Worm (Caenorhabditis elegans) whole organism, L4 larva: Measurements from ENCODE around the gene nucl-1.

ENCODE experiments used
- D1046.2 ChIP-seq: fragments of 200-800 bp; sonication (Bioruptor generic); IDR thresholded peaks from 2 replicates; pipeline ENCODE4 v1.3.6; 2022; ENCODE audit warnings: missing genetic modification characterization, missing compliant biosample characterization
- F37D6.2 ChIP-seq: sonication (generic microtip); optimal IDR thresholded peaks from 2 replicates; lab custom pipeline; 2016; ENCODE audit warnings: mild to moderate bottlenecking, missing genetic modification characterization, missing compliant biosample characterization
- Y48G9A.11 ChIP-seq: fragments of 200-800 bp; sonication (Bioruptor generic); IDR thresholded peaks from 2 replicates; pipeline ENCODE4 v1.3.6; 2022; ENCODE audit warnings: missing genetic modification reagents, missing genetic modification characterization, missing compliant biosample characterization
- Y5F2A.4 ChIP-seq: fragments of 200-800 bp; sonication (Bioruptor generic); optimal IDR thresholded peaks from 2 replicates; lab custom pipeline; 2018; ENCODE audit warnings: mild to moderate bottlenecking, missing genetic modification characterization, missing compliant biosample characterization
- Y75B8A.6 ChIP-seq: fragments of 200-800 bp; sonication (Bioruptor generic); IDR thresholded peaks from 2 replicates; pipeline ENCODE4 v1.3.6; 2022; ENCODE audit warnings: missing genetic modification reagents, missing genetic modification characterization, missing compliant biosample characterization
- aha-1 ChIP-seq: fragments of 150-350 bp; peaks from one replicate; lab custom pipeline; 2014; ENCODE audit warnings: missing biosample characterization, missing genetic modification characterization
- ceh-20 ChIP-seq: fragments of 200-800 bp; sonication (Bioruptor generic); IDR thresholded peaks from 2 replicates; pipeline ENCODE4 v1.3.6; 2022; ENCODE audit warnings: missing genetic modification reagents, missing genetic modification characterization, missing compliant biosample characterization
- ceh-44 ChIP-seq: fragments of 200-800 bp; sonication (Bioruptor generic); IDR thresholded peaks from 2 replicates; pipeline ENCODE4 v1.3.6; 2022; ENCODE audit warnings: missing genetic modification reagents, missing genetic modification characterization, missing compliant biosample characterization
- ceh-82 ChIP-seq: sonication (generic microtip); optimal IDR thresholded peaks from 2 replicates; lab custom pipeline; 2017; ENCODE audit warnings: missing biosample characterization, missing genetic modification characterization
- cey-2 ChIP-seq: sonication (generic microtip); optimal IDR thresholded peaks from 3 replicates; lab custom pipeline; 2017; ENCODE audit warnings: missing genetic modification characterization, mild to moderate bottlenecking, missing compliant biosample characterization, antibody characterized with exemption, borderline replicate concordance; ENCODE audit not compliant: insufficient read depth
- daf-16 ChIP-seq, 3 experiments: sonication (generic microtip); optimal IDR thresholded peaks; 2 replicates each; lab custom pipeline; 2016 to 2017; ENCODE audit warnings: missing genetic modification characterization in 3 of 3, missing genetic modification reagents in 3 of 3, mild to moderate bottlenecking in 2 of 3, missing compliant biosample characterization in 2 of 3, missing biosample characterization in 1 of 3, moderate library complexity in 1 of 3
- daf-8 ChIP-seq: fragments of 200-800 bp; sonication (Bioruptor generic); IDR thresholded peaks from 2 replicates; pipeline ENCODE4 v1.3.6; 2022; ENCODE audit warnings: missing genetic modification characterization, missing compliant biosample characterization
- dmd-6 ChIP-seq: fragments of 200-800 bp; sonication (Bioruptor generic); IDR thresholded peaks from 2 replicates; pipeline ENCODE4 v1.3.6; 2022; ENCODE audit warnings: missing genetic modification reagents, missing genetic modification characterization, missing compliant biosample characterization
- dmd-9 ChIP-seq: fragments of 200-800 bp; sonication (Bioruptor generic); IDR thresholded peaks from 2 replicates; pipeline ENCODE4 v1.3.6; 2022; ENCODE audit warnings: missing genetic modification reagents, missing genetic modification characterization, missing compliant biosample characterization
- hlh-11 ChIP-seq: fragments of 200-800 bp; sonication (Bioruptor generic); optimal IDR thresholded peaks from 2 replicates; lab custom pipeline; 2018; ENCODE audit warnings: mild to moderate bottlenecking, missing genetic modification characterization, missing compliant biosample characterization
- hlh-30 ChIP-seq: sonication (generic microtip); optimal IDR thresholded peaks from 2 replicates; lab custom pipeline; 2017; ENCODE audit warnings: antibody characterized with exemption, mild to moderate bottlenecking, missing genetic modification characterization, missing compliant biosample characterization; ENCODE audit not compliant: insufficient read depth
- hmg-1.1 ChIP-seq: fragments of 200-800 bp; sonication (Bioruptor generic); IDR thresholded peaks from 2 replicates; pipeline ENCODE4 v1.3.6; 2022; ENCODE audit warnings: missing genetic modification reagents, missing genetic modification characterization, missing compliant biosample characterization
- lin-1 ChIP-seq: fragments of 200-800 bp; sonication (Bioruptor generic); IDR thresholded peaks from 2 replicates; pipeline ENCODE4 v1.3.6; 2022; ENCODE audit warnings: missing genetic modification reagents, missing genetic modification characterization, missing compliant biosample characterization
- lin-15B ChIP-seq: fragments of 150-350 bp; sonication (generic microtip); optimal IDR thresholded peaks from 3 replicates; lab custom pipeline; 2014; ENCODE audit warnings: missing biosample characterization, missing genetic modification characterization
- lin-29 ChIP-seq: fragments of 200-800 bp; sonication (Bioruptor generic); IDR thresholded peaks from 2 replicates; pipeline ENCODE4 v1.3.6; 2022; ENCODE audit warnings: missing genetic modification reagents, missing genetic modification characterization, missing compliant biosample characterization
- lin-38 ChIP-seq: fragments of 200-800 bp; sonication (Bioruptor generic); IDR thresholded peaks from 2 replicates; pipeline ENCODE4 v1.3.6; 2022; ENCODE audit warnings: missing genetic modification reagents, missing genetic modification characterization, missing compliant biosample characterization
- lin-39 ChIP-seq: fragments of 150-350 bp; optimal IDR thresholded peaks from 2 replicates; lab custom pipeline; 2014; ENCODE audit warnings: missing biosample characterization, missing genetic modification reagents, missing genetic modification characterization
- lir-3 ChIP-seq: sonication (generic microtip); optimal IDR thresholded peaks from 2 replicates; lab custom pipeline; 2016; ENCODE audit warnings: mild to moderate bottlenecking, missing genetic modification characterization, missing compliant biosample characterization
- mdl-1 ChIP-seq, 2 experiments: fragments of 150-350 bp in 1 of 2; sonication (generic microtip) in 1 of 2; optimal IDR thresholded peaks; 2 replicates each; lab custom pipeline; 2014 to 2017; ENCODE audit warnings: missing biosample characterization in 2 of 2, missing genetic modification characterization in 2 of 2
- mdt-29 ChIP-seq: fragments of 200-800 bp; sonication (Bioruptor generic); IDR thresholded peaks from 2 replicates; pipeline ENCODE4 v1.3.6; 2022; ENCODE audit warnings: missing genetic modification reagents, missing genetic modification characterization, missing compliant biosample characterization
- mep-1 ChIP-seq: fragments of 150-350 bp; sonication (generic microtip); optimal IDR thresholded peaks from 3 replicates; lab custom pipeline; 2014; ENCODE audit warnings: missing biosample characterization, missing genetic modification characterization
- mes-2 ChIP-seq: sonication (generic microtip); optimal IDR thresholded peaks from 2 replicates; lab custom pipeline; 2016; ENCODE audit warnings: missing genotype, mild to moderate bottlenecking, missing genetic modification characterization, missing compliant biosample characterization; ENCODE audit not compliant: poor library complexity, severe bottlenecking
- nhr-102 ChIP-seq: sonication (generic microtip); optimal IDR thresholded peaks from 2 replicates; lab custom pipeline; 2016; ENCODE audit warnings: mild to moderate bottlenecking, missing genetic modification characterization, moderate library complexity, missing compliant biosample characterization
- nhr-11 ChIP-seq: fragments of 150-350 bp; optimal IDR thresholded peaks from 2 replicates; lab custom pipeline; 2014; ENCODE audit warnings: missing biosample characterization, missing genetic modification characterization
- nhr-111 ChIP-seq: fragments of 200-800 bp; sonication (Bioruptor generic); optimal IDR thresholded peaks from 2 replicates; lab custom pipeline; 2018; ENCODE audit warnings: mild to moderate bottlenecking, missing genetic modification characterization, missing compliant biosample characterization
- nhr-25 ChIP-seq: sonication (generic microtip); optimal IDR thresholded peaks from 2 replicates; lab custom pipeline; 2017; ENCODE audit warnings: missing genetic modification characterization, mild to moderate bottlenecking, missing compliant biosample characterization, antibody characterized with exemption, moderate library complexity, borderline replicate concordance; ENCODE audit not compliant: insufficient read depth
- nhr-42 ChIP-seq: fragments of 200-800 bp; sonication (Bioruptor generic); IDR thresholded peaks from 2 replicates; pipeline ENCODE4 v1.3.6; 2022; ENCODE audit warnings: missing genetic modification characterization, missing compliant biosample characterization
- nhr-48 ChIP-seq: sonication (generic microtip); optimal IDR thresholded peaks from 2 replicates; lab custom pipeline; 2016; ENCODE audit warnings: mild to moderate bottlenecking, missing genetic modification characterization, missing compliant biosample characterization
- nhr-6 ChIP-seq: fragments of 150-350 bp; optimal IDR thresholded peaks from 2 replicates; lab custom pipeline; 2014; ENCODE audit warnings: missing biosample characterization, missing genetic modification characterization
- pha-4 ChIP-seq, 2 experiments: fragments of 150-350 bp in 1 of 2; fragments of 200-800 bp in 1 of 2; sonication (Bioruptor generic) in 1 of 2; IDR thresholded peaks in 1 of 2; optimal IDR thresholded peaks in 1 of 2; 2 replicates each; pipeline versions ENCODE4 v1.3.6 to Lab custom; 2014 to 2022; ENCODE audit warnings: missing genetic modification characterization in 2 of 2, missing genetic modification reagents in 2 of 2, missing biosample characterization in 1 of 2, missing compliant biosample characterization in 1 of 2
- sdz-12 ChIP-seq: fragments of 200-800 bp; sonication (Bioruptor generic); optimal IDR thresholded peaks from 2 replicates; lab custom pipeline; 2018; ENCODE audit warnings: mild to moderate bottlenecking, missing genetic modification characterization, missing compliant biosample characterization
- skn-1 ChIP-seq: fragments of 150-350 bp; optimal IDR thresholded peaks from 2 replicates; lab custom pipeline; 2014; ENCODE audit warnings: missing biosample characterization, missing genetic modification characterization
- snpc-1.2 ChIP-seq: fragments of 200-800 bp; sonication (Bioruptor generic); IDR thresholded peaks from 2 replicates; pipeline ENCODE4 v1.3.6; 2022; ENCODE audit warnings: missing genetic modification reagents, missing genetic modification characterization, missing compliant biosample characterization
- snpc-4 ChIP-seq: fragments of 150-350 bp; optimal IDR thresholded peaks from 2 replicates; lab custom pipeline; 2014; ENCODE audit warnings: missing biosample characterization, missing genetic modification characterization
- spr-3 ChIP-seq: fragments of 200-800 bp; sonication (Bioruptor generic); optimal IDR thresholded peaks from 2 replicates; lab custom pipeline; 2018; ENCODE audit warnings: mild to moderate bottlenecking, missing genetic modification characterization, missing compliant biosample characterization
- tag-97 ChIP-seq: fragments of 200-800 bp; sonication (Bioruptor generic); IDR thresholded peaks from 2 replicates; pipeline ENCODE4 v1.3.6; 2022; ENCODE audit warnings: missing genetic modification characterization, missing compliant biosample characterization
- tra-1 ChIP-seq: fragments of 200-800 bp; sonication (Bioruptor generic); IDR thresholded peaks from 2 replicates; pipeline ENCODE4 v1.3.6; 2022; ENCODE audit warnings: missing genetic modification reagents, missing genetic modification characterization, missing compliant biosample characterization
- unc-39 ChIP-seq: sonication (generic microtip); optimal IDR thresholded peaks from 2 replicates; lab custom pipeline; 2017; ENCODE audit warnings: missing biosample characterization, missing genetic modification characterization
- unc-62 ChIP-seq, 3 experiments: fragments of 150-350 bp in 1 of 3; sonication (generic microtip); optimal IDR thresholded peaks in 2 of 3; peaks in 1 of 3; 1 replicate in 1 of 3; 2 replicates in 2 of 3; lab custom pipeline; 2014 to 2017; ENCODE audit warnings: missing biosample characterization in 3 of 3, missing genetic modification characterization in 3 of 3, missing genetic modification reagents in 3 of 3, missing genotype in 1 of 3
- zfp-3 ChIP-seq: fragments of 200-800 bp; sonication (Bioruptor generic); conservative IDR thresholded peaks from 2 replicates; pipeline ENCODE4 v1.3.6; 2022; ENCODE audit warnings: missing genetic modification reagents, missing genetic modification characterization, missing compliant biosample characterization
- zip-2 ChIP-seq: fragments of 150-350 bp; optimal IDR thresholded peaks from 2 replicates; lab custom pipeline; 2014; ENCODE audit warnings: missing biosample characterization, missing genetic modification characterization
- ztf-7 ChIP-seq: fragments of 150-350 bp; optimal IDR thresholded peaks from 2 replicates; lab custom pipeline; 2014; ENCODE audit warnings: missing biosample characterization, missing genetic modification characterization

Gene nucl-1

ce11 chrIV:8260848-8261638 is 28.3 kb downstream of the nucl-1 start, which contains the start of gene vit-6 (continued):
- TF ChIP-seq daf-16 (GFP tag; optimal IDR thresholded peaks at IDR 0.05; lab: Kevin White, UChicago) (peak in 1 of 2 experiments; percentile 11), daf-16 (tag; optimal IDR thresholded peaks at IDR 0.05; lab: Kevin White, UChicago) (no peak), Y75B8A.6 (GFP tag; lab: Robert Waterston, UW) (0 out of 2 replicates have a peak, but pooled peaks have one; percentile 66), zip-2 (tag; lab: Kevin White, UChicago) (no peak), sdz-12 (GFP tag; lab: Kevin White, UChicago) (no peak), nhr-11 (no peak), spr-3 (no peak), D1046.2 (GFP tag; lab: Robert Waterston, UW) (no peak; the same call in 1 of the 2 replicates), ceh-44 (no peak), mdl-1 (tag; optimal IDR thresholded peaks at IDR 0.05; lab: Kevin White, UChicago) (no peak), hmg-1.1 (GFP tag; lab: Robert Waterston, UW) (no peak), mdt-29 (peak; percentile 34; the same call in 1 of the 2 replicates), nhr-48 (tag; lab: Kevin White, UChicago) (peak; percentile 69), nhr-25 (tag; lab: Kevin White, UChicago) (no peak), hlh-11 (tag; lab: Kevin White, UChicago) (peak; percentile 44), snpc-4 (tag; lab: Kevin White, UChicago) (no peak), lir-3 (tag; lab: Kevin White, UChicago) (no peak), snpc-1.2 (no peak), lin-15B (tag; lab: Kevin White, UChicago) (no peak), Y48G9A.11 (GFP tag; lab: Robert Waterston, UW) (no peak), lin-38 (peak; percentile 47), nhr-6 (no peak), tag-97 (GFP tag; lab: Robert Waterston, UW) (no peak), cey-2 (tag; lab: Kevin White, UChicago) (no peak), lin-29 (GFP tag; lab: Robert Waterston, UW) (no peak), mep-1 (tag; lab: Kevin White, UChicago) (no peak), nhr-42 (no peak), skn-1 (tag; lab: Kevin White, UChicago) (no peak), dmd-9 (GFP tag; lab: Robert Waterston, UW) (no peak), ceh-82 (tag; lab: Kevin White, UChicago) (no peak), unc-62 (GFP tag; optimal IDR thresholded peaks at IDR 0.05 in 1 of 2; lab: Kevin White, UChicago) (no peak), unc-62 (tag; optimal IDR thresholded peaks at IDR 0.05; lab: Kevin White, UChicago) (no peak), nhr-102 (tag; lab: Kevin White, UChicago) (no peak), unc-39 (tag; lab: Kevin White, UChicago) (no peak), mes-2 (tag; lab: Kevin White, UChicago) (no peak), ceh-20 (GFP tag; lab: Robert Waterston, UW) (no peak), pha-4 (GFP tag; IDR thresholded peaks at IDR 0.05; lab: Robert Waterston, UW) (0 out of 2 replicates have a peak, but pooled peaks have one; percentile 41), pha-4 (tag; optimal IDR thresholded peaks at IDR 0.05; lab: Kevin White, UChicago) (no peak), F37D6.2 (tag; lab: Kevin White, UChicago) (no peak), tra-1 (peak; percentile 62; the same call in 1 of the 2 replicates), hlh-30 (tag; lab: Kevin White, UChicago) (no peak), dmd-6 (GFP tag; lab: Robert Waterston, UW) (peak; percentile 95), zfp-3 (GFP tag; lab: Robert Waterston, UW) (peak; percentile 73), Y5F2A.4 (GFP tag; lab: Kevin White, UChicago) (no peak), lin-39 (tag; lab: Kevin White, UChicago) (no peak), daf-8 (GFP tag; lab: Robert Waterston, UW) (0 out of 2 replicates have a peak, but pooled peaks have one; percentile 70), lin-1 (GFP tag; lab: Robert Waterston, UW) (no peak), nhr-111 (GFP tag; lab: Kevin White, UChicago) (no peak), aha-1 (tag; lab: Kevin White, UChicago) (peak; percentile 21), ztf-7 (no peak)
